Fruit fly (Drosophila melanogaster) whole organism, prepupa: ENCODE measurements around the gene ND-B14.5B.

Experiments used
- CG10631 ChIP-seq: fragments of 200-800 bp; sonication (Bioruptor generic); optimal IDR thresholded peaks from 2 replicates; lab custom pipeline; 2016; ENCODE audit warnings: missing biosample characterization, missing genetic modification characterization
- CG10669 ChIP-seq: fragments of 200-800 bp; sonication (Bioruptor generic); optimal IDR thresholded peaks from 3 replicates; lab custom pipeline; 2018; ENCODE audit warnings: missing biosample characterization, mild to moderate bottlenecking, missing genetic modification characterization, moderate library complexity
- CG11294 ChIP-seq: fragments of 200-800 bp; sonication (Bioruptor generic); IDR thresholded peaks from 2 replicates; pipeline ENCODE4 v1.3.6; 2022; ENCODE audit warnings: missing biosample characterization, missing genetic modification characterization
- CG11902 ChIP-seq: fragments of 200-800 bp; sonication (Bioruptor generic); optimal IDR thresholded peaks from 3 replicates; lab custom pipeline; 2016; ENCODE audit warnings: missing biosample characterization, missing genetic modification characterization
- CG15336 ChIP-seq: fragments of 200-800 bp; sonication (Bioruptor generic); IDR thresholded peaks from 2 replicates; pipeline ENCODE4 v1.3.6; 2022; ENCODE audit warnings: missing biosample characterization, missing genetic modification characterization
- CG1621 ChIP-seq: fragments of 200-800 bp; sonication (Bioruptor generic); optimal IDR thresholded peaks from 3 replicates; lab custom pipeline; 2018; ENCODE audit warnings: missing biosample characterization, mild to moderate bottlenecking, missing genetic modification characterization
- CG31627 ChIP-seq: fragments of 200-800 bp; sonication (Bioruptor generic); optimal IDR thresholded peaks from 3 replicates; lab custom pipeline; 2016; ENCODE audit warnings: missing biosample characterization, missing genetic modification characterization
- CG32006 ChIP-seq: fragments of 200-800 bp; sonication (Bioruptor generic); optimal IDR thresholded peaks from 3 replicates; lab custom pipeline; 2017; ENCODE audit warnings: missing biosample characterization, mild to moderate bottlenecking, missing genetic modification characterization
- CG34406 ChIP-seq: fragments of 200-800 bp; sonication (Bioruptor generic); optimal IDR thresholded peaks from 3 replicates; lab custom pipeline; 2016; ENCODE audit warnings: missing biosample characterization, missing genetic modification characterization
- CG3919 ChIP-seq: fragments of 200-800 bp; sonication (Bioruptor generic); optimal IDR thresholded peaks from 3 replicates; lab custom pipeline; 2016; ENCODE audit warnings: missing biosample characterization, missing genetic modification characterization
- CG4318 ChIP-seq: fragments of 200-800 bp; sonication (Bioruptor generic); optimal IDR thresholded peaks from 3 replicates; lab custom pipeline; 2017; ENCODE audit warnings: missing biosample characterization, mild to moderate bottlenecking, missing genetic modification characterization
- CG6163 ChIP-seq: fragments of 200-800 bp; sonication (Bioruptor generic); IDR thresholded peaks from 3 replicates; pipeline ENCODE4 v1.3.6; 2022; ENCODE audit warnings: missing biosample characterization, missing genetic modification characterization
- CG6792 ChIP-seq: fragments of 200-800 bp; sonication (Bioruptor generic); optimal IDR thresholded peaks from 3 replicates; lab custom pipeline; 2016; ENCODE audit warnings: missing biosample characterization, missing genetic modification characterization
- CG6808 ChIP-seq: fragments of 200-800 bp; sonication (Bioruptor generic); optimal IDR thresholded peaks from 3 replicates; lab custom pipeline; 2017; ENCODE audit warnings: missing biosample characterization, missing genetic modification characterization, mild to moderate bottlenecking, moderate library complexity, missing genetic modification reagents
- CG8119 ChIP-seq: fragments of 200-800 bp; sonication (Bioruptor generic); IDR thresholded peaks from 3 replicates; pipeline ENCODE4 v1.3.6; 2022; ENCODE audit warnings: missing biosample characterization, missing genetic modification characterization
- Eip75B ChIP-seq: fragments of 200-800 bp; sonication (Bioruptor generic); optimal IDR thresholded peaks from 3 replicates; lab custom pipeline; 2016; ENCODE audit warnings: missing biosample characterization, missing genetic modification characterization
- Eip78C ChIP-seq: fragments of 200-800 bp; sonication (Bioruptor generic); peaks from one replicate; lab custom pipeline; 2016; ENCODE audit warnings: missing biosample characterization, missing genetic modification characterization
- Eip93F ChIP-seq: fragments of 200-800 bp; sonication (Bioruptor generic); optimal IDR thresholded peaks from 2 replicates; lab custom pipeline; 2016; ENCODE audit warnings: missing biosample characterization, mild to moderate bottlenecking, missing genetic modification characterization
- Ets21C ChIP-seq: fragments of 200-800 bp; sonication (Bioruptor generic); optimal IDR thresholded peaks from 3 replicates; lab custom pipeline; 2016; ENCODE audit warnings: missing biosample characterization, missing genetic modification characterization
- Ets96B ChIP-seq: fragments of 200-800 bp; optimal IDR thresholded peaks from 2 replicates; lab custom pipeline; 2019; ENCODE audit warnings: missing biosample characterization, mild to moderate bottlenecking, missing genetic modification characterization, moderate library complexity
- Gug ChIP-seq: fragments of 200-800 bp; sonication (Bioruptor generic); IDR thresholded peaks from 2 replicates; pipeline ENCODE4 v1.3.6; 2022; ENCODE audit warnings: missing biosample characterization, missing genetic modification characterization
- Hr39 ChIP-seq: fragments of 200-800 bp; sonication (Bioruptor generic); optimal IDR thresholded peaks from 2 replicates; lab custom pipeline; 2016; ENCODE audit warnings: missing biosample characterization, missing genetic modification characterization
- Hr4 ChIP-seq: fragments of 200-800 bp; sonication (Bioruptor generic); optimal IDR thresholded peaks from 3 replicates; lab custom pipeline; 2016; ENCODE audit warnings: missing biosample characterization, missing genetic modification characterization
- Lpt ChIP-seq: fragments of 200-800 bp; sonication (Bioruptor generic); optimal IDR thresholded peaks from 3 replicates; lab custom pipeline; 2016; ENCODE audit warnings: missing biosample characterization, missing genetic modification characterization
- Met ChIP-seq: fragments of 200-800 bp; sonication (Bioruptor generic); optimal IDR thresholded peaks from 3 replicates; lab custom pipeline; 2016; ENCODE audit warnings: missing biosample characterization, missing genetic modification characterization
- OdsH ChIP-seq: fragments of 200-800 bp; sonication (Bioruptor generic); optimal IDR thresholded peaks from 3 replicates; lab custom pipeline; 2016; ENCODE audit warnings: missing biosample characterization, missing genetic modification characterization
- Sox14 ChIP-seq: fragments of 200-800 bp; sonication (Bioruptor generic); optimal IDR thresholded peaks from 3 replicates; lab custom pipeline; 2016; ENCODE audit warnings: missing biosample characterization, missing genetic modification characterization
- Sox15 ChIP-seq: fragments of 200-800 bp; sonication (Bioruptor generic); optimal IDR thresholded peaks from 3 replicates; lab custom pipeline; 2016; ENCODE audit warnings: missing biosample characterization, missing genetic modification characterization
- achi ChIP-seq: fragments of 200-800 bp; sonication (Bioruptor generic); optimal IDR thresholded peaks from 3 replicates; lab custom pipeline; 2016; ENCODE audit warnings: missing biosample characterization, missing genetic modification characterization
- acj6 ChIP-seq: fragments of 200-800 bp; sonication (Bioruptor generic); optimal IDR thresholded peaks from 3 replicates; lab custom pipeline; 2016; ENCODE audit warnings: missing biosample characterization, missing genetic modification characterization
- cyc ChIP-seq: fragments of 200-800 bp; sonication (Bioruptor generic); optimal IDR thresholded peaks from 3 replicates; lab custom pipeline; 2016; ENCODE audit warnings: missing biosample characterization, missing genetic modification characterization
- dac ChIP-seq: fragments of 200-800 bp; sonication (Bioruptor generic); optimal IDR thresholded peaks from 2 replicates; lab custom pipeline; 2017; ENCODE audit warnings: missing biosample characterization, mild to moderate bottlenecking, missing genetic modification characterization
- eg ChIP-seq: fragments of 200-800 bp; sonication (Bioruptor generic); IDR thresholded peaks from 3 replicates; pipeline ENCODE4 v1.3.6; 2022; ENCODE audit warnings: missing biosample characterization, missing genetic modification characterization
- esn ChIP-seq: fragments of 200-800 bp; sonication (Bioruptor generic); optimal IDR thresholded peaks from 2 replicates; lab custom pipeline; 2016; ENCODE audit warnings: missing biosample characterization, mild to moderate bottlenecking, missing genetic modification characterization, moderate library complexity
- fd59A ChIP-seq: fragments of 200-800 bp; sonication (Bioruptor generic); optimal IDR thresholded peaks from 2 replicates; lab custom pipeline; 2017; ENCODE audit warnings: missing biosample characterization, mild to moderate bottlenecking, missing genetic modification characterization, missing genetic modification reagents
- fd85E ChIP-seq: fragments of 200-800 bp; sonication (Bioruptor generic); optimal IDR thresholded peaks from 3 replicates; lab custom pipeline; 2016; ENCODE audit warnings: missing biosample characterization, missing genetic modification characterization
- lz ChIP-seq: fragments of 200-800 bp; sonication (Bioruptor generic); optimal IDR thresholded peaks from 3 replicates; lab custom pipeline; 2016; ENCODE audit warnings: missing biosample characterization, missing genetic modification characterization
- pdm3 ChIP-seq: fragments of 200-800 bp; sonication (Bioruptor generic); optimal IDR thresholded peaks from 3 replicates; lab custom pipeline; 2016; ENCODE audit warnings: missing biosample characterization, missing genetic modification characterization
- salr ChIP-seq, 2 experiments: fragments of 200-800 bp; sonication (Bioruptor generic); optimal IDR thresholded peaks; 3 replicates each; lab custom pipeline; 2016 to 2018; ENCODE audit warnings: missing biosample characterization in 2 of 2, missing genetic modification characterization in 2 of 2, mild to moderate bottlenecking in 1 of 2
- spab ChIP-seq: fragments of 200-800 bp; sonication (Bioruptor generic); optimal IDR thresholded peaks from 2 replicates; lab custom pipeline; 2017; ENCODE audit warnings: missing biosample characterization, mild to moderate bottlenecking, missing genetic modification characterization, missing genetic modification reagents
- ss ChIP-seq, 2 experiments: fragments of 200-800 bp; sonication (Bioruptor generic); optimal IDR thresholded peaks; 2 replicates in 1 of 2; 3 replicates in 1 of 2; lab custom pipeline; 2017 to 2018; ENCODE audit warnings: mild to moderate bottlenecking in 2 of 2, missing biosample characterization in 2 of 2, missing genetic modification characterization in 2 of 2, moderate library complexity in 1 of 2
- svp ChIP-seq: fragments of 200-800 bp; sonication (Bioruptor generic); peaks from one replicate; lab custom pipeline; 2016; ENCODE audit warnings: missing biosample characterization, missing genetic modification characterization
- topi ChIP-seq: fragments of 200-800 bp; sonication (Bioruptor generic); optimal IDR thresholded peaks from 3 replicates; lab custom pipeline; 2016; ENCODE audit warnings: missing biosample characterization, missing genetic modification characterization
- vri ChIP-seq: fragments of 200-800 bp; sonication (Bioruptor generic); optimal IDR thresholded peaks from 3 replicates; lab custom pipeline; 2016; ENCODE audit warnings: missing biosample characterization, mild to moderate bottlenecking, missing genetic modification characterization

The ND-B14.5B gene

dm6 chr2L:3145470-3145869 lies at the start of gene ND-B14.5B:
Gene ND-B14.5B (minus strand): TSS chr2L:3145848.
- TF ChIP-seq Eip75B (no peak), vri (GFP tag; lab: Kevin White, UChicago) (peak; percentile 54)

dm6 chr2L:3188875-3189274 lies 43.2 kb upstream of the ND-B14.5B start:
- TF ChIP-seq CG10669 (GFP tag; lab: Kevin White, UChicago) (peak; percentile 48), acj6 (peak; percentile 20), CG8119 (GFP tag; lab: Robert Waterston, UW) (peak; percentile 41; the same call in 1 of the 3 replicates), achi (GFP tag; lab: Kevin White, UChicago) (peak; percentile 21), OdsH (peak; percentile 30), CG4318 (GFP tag; lab: Kevin White, UChicago) (no peak), CG6792 (peak; percentile 4), pdm3 (GFP tag; lab: Kevin White, UChicago) (peak; percentile 15), Eip78C (GFP tag; lab: Kevin White, UChicago) (no peak), fd59A (GFP tag; lab: Kevin White, UChicago) (peak; percentile 17), svp (GFP tag; lab: Kevin White, UChicago) (peak; percentile 65), CG10631 (GFP tag; lab: Kevin White, UChicago) (peak; percentile 24), esn (GFP tag; lab: Kevin White, UChicago) (no peak), salr (GFP tag; optimal IDR thresholded peaks at IDR 0.05; lab: Kevin White, UChicago) (peak in 1 of 2 experiments; percentile 14), Hr39 (GFP tag; lab: Kevin White, UChicago) (peak; percentile 42), CG31627 (GFP tag; lab: Kevin White, UChicago) (peak; percentile 31), CG11294 (GFP tag; lab: Robert Waterston, UW) (no peak), Ets21C (no peak), CG32006 (peak; percentile 37), Eip75B (no peak), Lpt (GFP tag; lab: Kevin White, UChicago) (no peak), CG6163 (GFP tag; lab: Robert Waterston, UW) (peak; percentile 68; the same call in 2 of the 3 replicates), CG3919 (GFP tag; lab: Kevin White, UChicago) (peak; percentile 37), spab (peak; percentile 29), topi (GFP tag; lab: Kevin White, UChicago) (no peak), lz (GFP tag; lab: Kevin White, UChicago) (peak; percentile 2), Sox14 (peak; percentile 8), Hr4 (GFP tag; lab: Kevin White, UChicago) (peak; percentile 26), cyc (GFP tag; lab: Kevin White, UChicago) (no peak), Eip93F (no peak), Met (GFP tag; lab: Kevin White, UChicago) (peak; percentile 18), Sox15 (GFP tag; lab: Kevin White, UChicago) (no peak), CG6808 (GFP tag; lab: Kevin White, UChicago) (peak; percentile 18), Gug (GFP tag; lab: Robert Waterston, UW) (peak; percentile 19; the same call in 1 of the 2 replicates), CG1621 (tag; lab: Kevin White, UChicago) (peak; percentile 46), dac (GFP tag; lab: Kevin White, UChicago) (no peak), eg (GFP tag; lab: Robert Waterston, UW) (peak; percentile 62; the same call in 2 of the 3 replicates), CG15336 (GFP tag; lab: Robert Waterston, UW) (peak; percentile 39; the same call in 1 of the 2 replicates), fd85E (GFP tag; lab: Kevin White, UChicago) (no peak), ss (GFP tag; optimal IDR thresholded peaks at IDR 0.05; lab: Kevin White, UChicago) (no peak), CG11902 (no peak), Ets96B (tag; lab: Kevin White, UChicago) (peak; percentile 49), CG34406 (peak; percentile 71)
